Fruit fly (Drosophila melanogaster): ENCODE data around the gene Sap130.

Sap130 gene

DNA sequence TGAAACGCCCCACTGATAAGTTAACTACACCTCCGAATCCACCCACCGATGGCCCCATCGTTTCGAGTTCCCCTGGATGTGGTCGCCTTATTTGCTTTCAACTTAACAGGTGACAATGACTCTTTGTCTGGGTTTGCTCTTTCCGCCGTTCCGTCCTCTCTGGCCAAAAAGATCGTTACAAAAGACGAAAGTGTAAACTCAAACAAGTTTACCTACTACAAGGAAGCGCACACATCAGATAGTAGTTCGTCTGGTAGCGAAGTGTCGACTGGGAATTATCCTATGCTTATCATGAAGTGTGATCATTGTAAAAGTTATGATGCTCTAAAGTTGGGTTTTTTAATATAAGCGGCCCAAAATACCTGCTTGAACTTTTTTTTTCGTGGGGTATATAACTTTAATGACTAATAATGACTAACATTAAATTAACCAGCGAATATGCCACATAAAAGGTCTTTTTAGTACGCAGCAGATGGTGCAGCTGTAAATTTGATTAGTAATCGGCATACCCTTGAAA lies 6.8 kb upstream of the Sap130 start:
- peak; percentile 33 for TF ChIP-seq Hr96 (GFP tag; optimal IDR thresholded peaks at IDR 0.05)
- peak; percentile 92 for TF ChIP-seq cic (GFP tag; optimal IDR thresholded peaks at IDR 0.05)
- peak; percentile 56 for TF ChIP-seq Crg-1 (GFP tag; optimal IDR thresholded peaks at IDR 0.05)
- no peak for TF ChIP-seq cnc (optimal IDR thresholded peaks at IDR 0.05)
- peak; percentile 70 for TF ChIP-seq CG7101 (tag; optimal IDR thresholded peaks at IDR 0.05)
- peak; percentile 72 for TF ChIP-seq CG12768 (GFP tag; optimal IDR thresholded peaks at IDR 0.05)
- peak; percentile 53 for TF ChIP-seq pad (GFP tag; optimal IDR thresholded peaks at IDR 0.05)
- no peak for TF ChIP-seq CG14711 (tag; optimal IDR thresholded peaks at IDR 0.05)
- peak; percentile 15 for TF ChIP-seq tj (GFP tag; optimal IDR thresholded peaks at IDR 0.05)
- no peak for TF ChIP-seq bab1 (GFP tag; optimal IDR thresholded peaks at IDR 0.05)
- peak; percentile 26 for TF ChIP-seq toe (GFP tag; optimal IDR thresholded peaks at IDR 0.05)
- TF ChIP-seq CG11617 (GFP tag; optimal IDR thresholded peaks at IDR 0.05): peak; percentile 68
- TF ChIP-seq Clk (GFP tag; optimal IDR thresholded peaks at IDR 0.05): peak; percentile 37
- TF ChIP-seq kay (GFP tag; ENCODE audit: borderline replicate concordance): peak; percentile 63
- peak; percentile 60 for TF ChIP-seq CG33017 (tag; optimal IDR thresholded peaks at IDR 0.05)
- TF ChIP-seq Mnt (GFP tag; optimal IDR thresholded peaks at IDR 0.05): peak; percentile 55
- TF ChIP-seq CG7045 (GFP tag; optimal IDR thresholded peaks at IDR 0.05): peak; percentile 29
- peak; percentile 71 for TF ChIP-seq CG5204 (GFP tag; optimal IDR thresholded peaks at IDR 0.05)
- no peak for TF ChIP-seq CG1620 (GFP tag; optimal IDR thresholded peaks at IDR 0.05)
- peak; percentile 46 for TF ChIP-seq ovo (GFP tag; optimal IDR thresholded peaks at IDR 0.05)

DNA sequence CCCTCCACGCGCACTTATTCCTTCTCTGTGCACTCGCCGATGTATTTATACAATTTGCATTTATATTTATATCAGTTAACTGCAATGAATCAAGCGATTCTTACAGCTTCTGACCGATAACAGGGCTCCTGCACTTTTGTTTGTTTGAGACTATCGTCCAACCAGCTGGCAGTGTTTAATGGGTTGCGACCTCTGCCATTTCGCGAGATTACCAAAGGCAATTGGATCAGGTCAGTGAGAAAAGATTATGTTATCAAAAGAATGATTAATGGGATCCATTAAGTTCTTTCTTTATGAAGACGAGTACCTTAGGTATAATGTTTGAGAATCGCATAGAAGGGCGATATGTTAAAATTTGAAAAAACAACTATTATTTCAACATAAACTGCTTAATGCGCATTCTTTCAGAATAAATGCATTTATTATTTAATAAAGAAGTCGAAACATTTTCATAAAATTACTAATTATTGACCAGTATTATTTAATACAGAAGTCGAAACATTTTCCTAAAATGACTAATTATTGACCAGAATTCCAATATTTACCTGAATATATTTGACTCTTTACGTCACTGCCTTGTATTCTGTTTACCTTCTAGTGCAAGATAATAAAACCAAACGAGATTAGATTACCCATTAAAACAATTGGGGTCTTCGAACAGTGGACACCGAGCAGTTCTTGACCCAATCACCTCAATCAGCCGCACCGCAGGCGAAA lies 6.1 kb upstream of the Sap130 start:
- TF ChIP-seq CG14711 (tag; optimal IDR thresholded peaks at IDR 0.05) (no peak), CG33017 (tag; optimal IDR thresholded peaks at IDR 0.05) (no peak), cnc (optimal IDR thresholded peaks at IDR 0.05) (no peak), toe (GFP tag; optimal IDR thresholded peaks at IDR 0.05) (no peak), CG5204 (GFP tag; optimal IDR thresholded peaks at IDR 0.05) (no peak), ovo (GFP tag; optimal IDR thresholded peaks at IDR 0.05) (no peak), Mnt (GFP tag; optimal IDR thresholded peaks at IDR 0.05) (no peak), kay (GFP tag; ENCODE audit: borderline replicate concordance) (no peak), CG7101 (tag; optimal IDR thresholded peaks at IDR 0.05) (no peak), CG1620 (GFP tag; optimal IDR thresholded peaks at IDR 0.05) (no peak), CG7045 (GFP tag; optimal IDR thresholded peaks at IDR 0.05) (no peak), Clk (GFP tag; optimal IDR thresholded peaks at IDR 0.05) (no peak), tj (GFP tag; optimal IDR thresholded peaks at IDR 0.05) (no peak), Crg-1 (GFP tag; optimal IDR thresholded peaks at IDR 0.05) (no peak), cic (GFP tag; optimal IDR thresholded peaks at IDR 0.05) (no peak), bab1 (GFP tag; optimal IDR thresholded peaks at IDR 0.05) (no peak), CG12768 (GFP tag; optimal IDR thresholded peaks at IDR 0.05) (no peak), CG11617 (GFP tag; optimal IDR thresholded peaks at IDR 0.05) (no peak), pad (GFP tag; optimal IDR thresholded peaks at IDR 0.05) (no peak), Hr96 (GFP tag; optimal IDR thresholded peaks at IDR 0.05) (no peak)

DNA sequence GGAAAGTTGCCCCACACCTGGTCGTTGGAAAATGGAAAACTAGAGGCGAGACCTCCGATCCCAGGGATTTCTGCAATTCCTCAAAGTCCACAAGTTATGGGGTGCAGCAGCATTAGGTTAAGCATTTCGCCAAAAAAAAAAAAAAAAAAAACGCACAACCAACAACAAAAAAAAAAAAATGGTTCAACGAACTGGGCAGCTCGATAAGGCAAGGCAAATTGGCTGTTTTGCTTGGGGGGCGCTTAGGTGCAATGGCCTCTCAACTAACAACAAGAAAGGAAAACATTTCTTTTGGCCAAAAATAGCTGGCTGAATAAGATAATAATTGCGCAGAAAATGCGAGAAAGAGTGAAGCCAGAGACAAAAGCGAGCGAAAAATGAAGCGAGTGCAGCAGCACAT lies 5.5 kb upstream of the Sap130 start:
- TF ChIP-seq toe (GFP tag; optimal IDR thresholded peaks at IDR 0.05) (no peak), pad (GFP tag; optimal IDR thresholded peaks at IDR 0.05) (no peak), Mnt (GFP tag; optimal IDR thresholded peaks at IDR 0.05) (no peak), cic (GFP tag; optimal IDR thresholded peaks at IDR 0.05) (no peak), Hr96 (GFP tag; optimal IDR thresholded peaks at IDR 0.05) (no peak), Clk (GFP tag; optimal IDR thresholded peaks at IDR 0.05) (no peak), ovo (GFP tag; optimal IDR thresholded peaks at IDR 0.05) (no peak), CG5204 (GFP tag; optimal IDR thresholded peaks at IDR 0.05) (no peak), CG11617 (GFP tag; optimal IDR thresholded peaks at IDR 0.05) (no peak), tj (GFP tag; optimal IDR thresholded peaks at IDR 0.05) (no peak), cnc (optimal IDR thresholded peaks at IDR 0.05) (no peak)

DNA sequence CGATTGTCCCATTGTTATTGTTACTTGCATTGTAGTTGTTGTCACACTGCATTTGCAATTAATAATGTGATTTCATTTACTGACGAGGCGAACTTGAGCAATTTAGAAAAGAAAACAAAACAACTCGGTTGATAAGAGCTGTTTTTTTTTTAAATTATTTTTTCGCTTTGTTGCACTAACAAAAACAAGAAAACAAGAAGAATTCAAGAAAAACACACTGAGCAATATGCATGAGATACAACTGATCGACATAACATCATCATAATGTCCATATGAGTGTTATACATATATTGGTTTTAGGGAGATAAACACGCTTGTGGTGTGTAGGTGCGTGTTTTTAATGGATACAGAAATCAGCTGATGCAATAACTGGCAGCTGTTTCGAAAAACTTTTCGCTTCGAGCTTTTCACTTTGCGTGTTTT lies 3.2 kb upstream of the Sap130 start:
- no peak for TF ChIP-seq CG5204 (GFP tag; optimal IDR thresholded peaks at IDR 0.05)
- peak; percentile 23 for TF ChIP-seq CG7045 (GFP tag; optimal IDR thresholded peaks at IDR 0.05)
- TF ChIP-seq CG12768 (GFP tag; optimal IDR thresholded peaks at IDR 0.05): peak; percentile 86
- TF ChIP-seq Crg-1 (GFP tag; optimal IDR thresholded peaks at IDR 0.05): peak; percentile 18
- TF ChIP-seq bab1 (GFP tag; optimal IDR thresholded peaks at IDR 0.05): no peak
- peak; percentile 46 for TF ChIP-seq tj (GFP tag; optimal IDR thresholded peaks at IDR 0.05)
- no peak for TF ChIP-seq ovo (GFP tag; optimal IDR thresholded peaks at IDR 0.05)
- no peak for TF ChIP-seq cnc (optimal IDR thresholded peaks at IDR 0.05)
- peak; percentile 86 for TF ChIP-seq cic (GFP tag; optimal IDR thresholded peaks at IDR 0.05)
- TF ChIP-seq CG33017 (tag; optimal IDR thresholded peaks at IDR 0.05): peak; percentile 52
- TF ChIP-seq CG11617 (GFP tag; optimal IDR thresholded peaks at IDR 0.05): peak; percentile 23
- TF ChIP-seq pad (GFP tag; optimal IDR thresholded peaks at IDR 0.05): no peak
- no peak for TF ChIP-seq CG7101 (tag; optimal IDR thresholded peaks at IDR 0.05)
- TF ChIP-seq CG1620 (GFP tag; optimal IDR thresholded peaks at IDR 0.05): no peak
- TF ChIP-seq toe (GFP tag; optimal IDR thresholded peaks at IDR 0.05): peak; percentile 28
- TF ChIP-seq CG14711 (tag; optimal IDR thresholded peaks at IDR 0.05): peak; percentile 35
- no peak for TF ChIP-seq Clk (GFP tag; optimal IDR thresholded peaks at IDR 0.05)
- no peak for TF ChIP-seq Mnt (GFP tag; optimal IDR thresholded peaks at IDR 0.05)
- peak; percentile 88 for TF ChIP-seq kay (GFP tag; ENCODE audit: borderline replicate concordance)
- no peak for TF ChIP-seq Hr96 (GFP tag; optimal IDR thresholded peaks at IDR 0.05)

DNA sequence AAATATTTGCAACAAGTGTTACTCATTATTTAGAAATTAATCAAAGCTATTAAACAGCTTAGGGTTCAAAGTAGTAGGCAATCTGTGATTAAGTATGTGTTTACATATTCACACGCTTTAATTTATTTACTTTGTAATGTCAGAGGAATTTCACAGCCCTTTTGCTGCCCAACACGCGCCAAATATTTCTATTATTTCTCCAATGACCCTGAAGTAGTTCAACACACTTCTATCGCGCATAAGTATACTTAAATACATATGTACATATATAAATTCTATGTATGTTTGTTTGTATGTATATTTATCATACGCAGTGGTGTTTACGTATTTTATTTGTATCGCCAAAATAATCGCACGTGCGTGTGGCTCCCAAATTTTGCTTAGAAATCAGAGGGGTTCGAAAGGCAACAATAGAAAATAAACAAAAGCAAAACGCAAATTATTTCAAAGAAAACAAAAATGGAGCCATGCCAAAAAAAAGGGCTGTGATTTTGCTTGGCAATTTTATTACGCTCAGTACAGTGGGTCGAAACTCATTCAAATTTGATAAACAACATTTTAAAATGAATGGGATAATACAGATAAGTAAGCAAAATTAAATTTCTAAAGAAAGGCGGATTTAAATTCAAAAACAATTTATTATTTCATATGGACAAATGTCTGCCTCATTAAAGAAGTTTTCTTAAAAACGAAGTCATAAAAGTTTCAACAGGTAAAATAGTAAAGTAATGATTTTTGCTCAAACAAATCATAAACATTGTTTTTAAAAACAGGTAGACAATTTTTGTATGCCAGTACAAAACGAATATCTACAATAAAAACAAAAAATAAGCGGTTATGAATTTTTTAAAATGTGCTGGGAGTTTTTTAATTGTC lies 2.3 kb upstream of the Sap130 start:
- TF ChIP-seq cnc (optimal IDR thresholded peaks at IDR 0.05): no peak
- no peak for TF ChIP-seq ovo (GFP tag; optimal IDR thresholded peaks at IDR 0.05)
- TF ChIP-seq CG7045 (GFP tag; optimal IDR thresholded peaks at IDR 0.05): peak; percentile 21
- TF ChIP-seq tj (GFP tag; optimal IDR thresholded peaks at IDR 0.05): peak; percentile 8
- no peak for TF ChIP-seq CG11617 (GFP tag; optimal IDR thresholded peaks at IDR 0.05)
- peak; percentile 64 for TF ChIP-seq kay (GFP tag; ENCODE audit: borderline replicate concordance)
- no peak for TF ChIP-seq Clk (GFP tag; optimal IDR thresholded peaks at IDR 0.05)
- TF ChIP-seq CG14711 (tag; optimal IDR thresholded peaks at IDR 0.05): peak; percentile 18
- no peak for TF ChIP-seq CG1620 (GFP tag; optimal IDR thresholded peaks at IDR 0.05)
- no peak for TF ChIP-seq Mnt (GFP tag; optimal IDR thresholded peaks at IDR 0.05)
- TF ChIP-seq Hr96 (GFP tag; optimal IDR thresholded peaks at IDR 0.05): no peak
- TF ChIP-seq Crg-1 (GFP tag; optimal IDR thresholded peaks at IDR 0.05): no peak
- TF ChIP-seq CG12768 (GFP tag; optimal IDR thresholded peaks at IDR 0.05): no peak
- no peak for TF ChIP-seq CG5204 (GFP tag; optimal IDR thresholded peaks at IDR 0.05)
- TF ChIP-seq CG33017 (tag; optimal IDR thresholded peaks at IDR 0.05): no peak

Measured in whole organism, adult.